Worm (Caenorhabditis elegans): ENCODE data around the gene aqp-10.

ce11 chrII:9773892-9774581, 4.4 kb upstream of the aqp-10 start, which contains the start of gene ZK1321.4:
- TF ChIP-seq zag-1 (tag; optimal IDR thresholded peaks at IDR 0.05) (no peak), nhr-28 (tag; optimal IDR thresholded peaks at IDR 0.05) (no peak), pqm-1 (tag; optimal IDR thresholded peaks at IDR 0.05) (no peak), hpl-2 (GFP tag; optimal IDR thresholded peaks at IDR 0.05) (no peak), nhr-71 (tag; optimal IDR thresholded peaks at IDR 0.05) (no peak), unc-30 (tag; optimal IDR thresholded peaks at IDR 0.05) (no peak), pag-3 (tag; optimal IDR thresholded peaks at IDR 0.05; ENCODE audit: borderline replicate concordance, insufficient read depth) (peak; percentile 97), lin-39 (tag; optimal IDR thresholded peaks at IDR 0.05) (no peak), nhr-84 (tag; optimal IDR thresholded peaks at IDR 0.05) (no peak), ztf-11 (tag; optimal IDR thresholded peaks at IDR 0.05) (no peak), lin-13 (GFP tag; optimal IDR thresholded peaks at IDR 0.05) (no peak), ceh-90 (tag; optimal IDR thresholded peaks at IDR 0.05) (no peak)

Data from whole organism, L1 larva.